Fruit fly (Drosophila melanogaster) Kc167 (cell line): ENCODE measurements around the gene Pburs.

ENCODE experiments used
- Myc ChIP-seq: fragments of >200 bp; optimal IDR thresholded peaks from 2 replicates; lab custom pipeline; 2017; ENCODE audit warnings: missing external identifiers
- Sin3A ChIP-seq: fragments of >200 bp; optimal IDR thresholded peaks from 2 replicates; lab custom pipeline; 2018; ENCODE audit warnings: missing external identifiers
- h ChIP-seq: fragments of >200 bp; optimal IDR thresholded peaks from 3 replicates; lab custom pipeline; 2018; ENCODE audit warnings: missing external identifiers
- insv ChIP-seq: fragments of >200 bp; optimal IDR thresholded peaks from 3 replicates; lab custom pipeline; 2018; ENCODE audit warnings: missing external identifiers
- psq ChIP-seq: fragments of >200 bp; optimal IDR thresholded peaks from 2 replicates; lab custom pipeline; 2017; ENCODE audit warnings: missing external identifiers
- ttk ChIP-seq: sonication (Bioruptor generic); optimal IDR thresholded peaks from 2 replicates; lab custom pipeline; 2017; ENCODE audit warnings: missing external identifiers

dm6 chr2L:14400676-14401075 is 16.5 kb downstream of the Pburs start:
- TF ChIP-seq Myc (lab: Kevin White, UChicago): no peak
- TF ChIP-seq insv: no peak
- TF ChIP-seq psq (lab: Kevin White, UChicago): no peak
- no peak for TF ChIP-seq Sin3A (lab: Kevin White, UChicago)
- no peak for TF ChIP-seq h (lab: Kevin White, UChicago)
- no peak for TF ChIP-seq ttk (lab: Kevin White, UChicago)
